Fruit fly (Drosophila melanogaster) Kc167 (cell line): ENCODE data around the gene nst.

Experiments
- insv ChIP-seq: fragments of >200 bp; optimal IDR thresholded peaks from 3 replicates; lab custom pipeline; 2018; ENCODE audit warnings: missing external identifiers
- ttk ChIP-seq: sonication (Bioruptor generic); optimal IDR thresholded peaks from 2 replicates; lab custom pipeline; 2017; ENCODE audit warnings: missing external identifiers

DNA sequence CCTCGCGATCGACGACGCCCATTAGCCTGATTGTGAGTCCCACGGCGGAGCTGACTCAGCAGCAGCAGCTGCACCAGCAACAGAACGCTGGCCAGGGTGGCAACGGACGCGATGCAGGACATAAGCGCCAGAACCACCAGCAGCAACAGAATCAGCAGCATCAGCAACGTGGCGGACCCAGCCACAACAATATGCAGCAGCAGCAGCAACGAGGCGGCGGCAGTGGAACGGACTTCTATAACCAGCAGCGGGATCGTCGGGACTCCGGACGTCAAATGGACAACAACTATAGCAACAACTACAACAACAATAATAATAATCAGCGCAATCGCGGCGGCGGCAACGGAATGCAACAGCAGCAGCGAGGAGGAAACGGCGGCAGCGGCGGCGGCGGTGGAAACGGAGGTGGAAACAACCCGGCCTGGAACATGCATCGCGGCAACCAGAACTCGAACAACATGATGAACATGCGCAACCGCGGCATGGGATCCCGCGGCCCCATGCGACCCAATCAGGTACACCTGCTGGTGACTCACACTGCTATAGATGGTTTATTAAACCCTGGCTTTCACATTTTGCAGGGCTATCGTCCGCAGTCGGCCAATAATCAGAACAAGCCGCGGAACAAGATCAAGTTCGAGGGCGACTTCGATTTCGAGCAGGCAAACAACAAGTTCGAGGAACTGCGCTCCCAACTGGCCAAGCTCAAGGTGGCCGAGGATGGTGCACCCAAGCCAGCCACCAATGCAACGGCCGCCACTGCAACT is 12.3 kb downstream of the nst start:
- no peak for TF ChIP-seq insv
- TF ChIP-seq ttk (lab: Kevin White, UChicago) = no peak
